Worm (Caenorhabditis elegans) whole organism, late embryonic: ENCODE data around the gene C14C11.1.

ENCODE experiments used
- C38D4.7 ChIP-seq: fragments of 200-800 bp; sonication (Bioruptor generic); optimal IDR thresholded peaks from 2 replicates; lab custom pipeline; 2018; ENCODE audit warnings: mild to moderate bottlenecking, missing genetic modification characterization, moderate library complexity, missing compliant biosample characterization
- F13H6.1 ChIP-seq: sonication (generic microtip); optimal IDR thresholded peaks from 2 replicates; lab custom pipeline; 2016; ENCODE audit warnings: missing genetic modification characterization, missing compliant biosample characterization
- K09A11.1 ChIP-seq: sonication (generic microtip); optimal IDR thresholded peaks from 2 replicates; lab custom pipeline; 2017; ENCODE audit warnings: antibody characterized with exemption, mild to moderate bottlenecking, missing genetic modification characterization, missing compliant biosample characterization; ENCODE audit not compliant: insufficient read depth
- T23F11.4 ChIP-seq: fragments of 200-800 bp; sonication (Bioruptor generic); optimal IDR thresholded peaks from 2 replicates; lab custom pipeline; 2018; ENCODE audit warnings: mild to moderate bottlenecking, missing genetic modification characterization, missing compliant biosample characterization
- Y22D7AL.16 ChIP-seq: sonication (generic microtip); optimal IDR thresholded peaks from 2 replicates; lab custom pipeline; 2016; ENCODE audit warnings: missing genetic modification characterization, missing compliant biosample characterization
- ahr-1 ChIP-seq: sonication (generic microtip); optimal IDR thresholded peaks from 2 replicates; lab custom pipeline; 2016; ENCODE audit warnings: missing genetic modification characterization, missing compliant biosample characterization
- ceh-18 ChIP-seq: sonication (generic microtip); optimal IDR thresholded peaks from 2 replicates; lab custom pipeline; 2016; ENCODE audit warnings: missing genetic modification characterization, missing compliant biosample characterization
- ceh-24 ChIP-seq: sonication (generic microtip); optimal IDR thresholded peaks from 2 replicates; lab custom pipeline; 2016; ENCODE audit warnings: mild to moderate bottlenecking, missing genetic modification characterization, missing compliant biosample characterization
- ceh-30 ChIP-seq: fragments of 150-350 bp; optimal IDR thresholded peaks from 2 replicates; lab custom pipeline; 2014; ENCODE audit warnings: missing biosample characterization, missing genetic modification characterization
- ceh-34 ChIP-seq: sonication (generic microtip); optimal IDR thresholded peaks from 2 replicates; lab custom pipeline; 2016; ENCODE audit warnings: mild to moderate bottlenecking, missing genetic modification characterization, missing compliant biosample characterization
- ceh-6 ChIP-seq: fragments of 200-800 bp; sonication (Bioruptor generic); optimal IDR thresholded peaks from 2 replicates; lab custom pipeline; 2018; ENCODE audit warnings: mild to moderate bottlenecking, missing genetic modification characterization, missing compliant biosample characterization
- elt-2 ChIP-seq: sonication (generic microtip); optimal IDR thresholded peaks from 2 replicates; lab custom pipeline; 2016; ENCODE audit warnings: missing genetic modification reagents, missing genetic modification characterization, missing compliant biosample characterization
- elt-4 ChIP-seq: sonication (generic microtip); optimal IDR thresholded peaks from 2 replicates; lab custom pipeline; 2016; ENCODE audit warnings: missing genetic modification characterization, missing compliant biosample characterization
- ets-4 ChIP-seq: sonication (generic microtip); optimal IDR thresholded peaks from 2 replicates; lab custom pipeline; 2016; ENCODE audit warnings: missing genetic modification characterization, missing compliant biosample characterization
- eyg-1 ChIP-seq: sonication (generic microtip); optimal IDR thresholded peaks from 2 replicates; lab custom pipeline; 2016; ENCODE audit warnings: missing genotype, missing genetic modification characterization, missing compliant biosample characterization
- fax-1 ChIP-seq: sonication (generic microtip); optimal IDR thresholded peaks from 2 replicates; lab custom pipeline; 2016; ENCODE audit warnings: missing genotype, missing genetic modification characterization, missing compliant biosample characterization
- fkh-10 ChIP-seq: fragments of 150-350 bp; optimal IDR thresholded peaks from 2 replicates; lab custom pipeline; 2014; ENCODE audit warnings: missing biosample characterization, missing genetic modification reagents, missing genetic modification characterization
- fkh-6 ChIP-seq: sonication (generic microtip); optimal IDR thresholded peaks from 2 replicates; lab custom pipeline; 2016; ENCODE audit warnings: missing genetic modification characterization, missing compliant biosample characterization
- gmeb-2 ChIP-seq: sonication (generic microtip); optimal IDR thresholded peaks from 2 replicates; lab custom pipeline; 2016; ENCODE audit warnings: missing genetic modification characterization, inconsistent platforms, missing compliant biosample characterization
- hlh-30 ChIP-seq: sonication (generic microtip); optimal IDR thresholded peaks from 2 replicates; lab custom pipeline; 2017; ENCODE audit warnings: antibody characterized with exemption, missing genetic modification characterization, missing compliant biosample characterization; ENCODE audit not compliant: insufficient read depth
- hlh-8 ChIP-seq: sonication (generic microtip); optimal IDR thresholded peaks from 2 replicates; lab custom pipeline; 2016; ENCODE audit warnings: missing genotype, missing genetic modification characterization, missing compliant biosample characterization
- lim-6 ChIP-seq: sonication (generic microtip); optimal IDR thresholded peaks from 2 replicates; lab custom pipeline; 2016; ENCODE audit warnings: missing genetic modification characterization, missing compliant biosample characterization
- mec-3 ChIP-seq: sonication (generic microtip); optimal IDR thresholded peaks from 2 replicates; lab custom pipeline; 2016; ENCODE audit warnings: borderline replicate concordance, missing genetic modification characterization, missing compliant biosample characterization
- nfya-1 ChIP-seq: sonication (generic microtip); optimal IDR thresholded peaks from 2 replicates; lab custom pipeline; 2017; ENCODE audit warnings: missing genetic modification characterization, mild to moderate bottlenecking, missing compliant biosample characterization, antibody characterized with exemption, moderate library complexity
- nhr-11 ChIP-seq: fragments of 150-350 bp; optimal IDR thresholded peaks from 2 replicates; lab custom pipeline; 2014; ENCODE audit warnings: missing biosample characterization, missing genetic modification characterization
- nhr-232 ChIP-seq: sonication (generic microtip); optimal IDR thresholded peaks from 2 replicates; lab custom pipeline; 2016; ENCODE audit warnings: missing genetic modification characterization, missing compliant biosample characterization
- odd-2 ChIP-seq: sonication (generic microtip); optimal IDR thresholded peaks from 2 replicates; lab custom pipeline; 2017; ENCODE audit warnings: antibody characterized with exemption, mild to moderate bottlenecking, missing genetic modification characterization, missing compliant biosample characterization
- pros-1 ChIP-seq: fragments of 150-350 bp; optimal IDR thresholded peaks from 2 replicates; lab custom pipeline; 2014; ENCODE audit warnings: missing biosample characterization, missing genetic modification reagents, missing genetic modification characterization
- rnt-1 ChIP-seq: sonication (generic microtip); optimal IDR thresholded peaks from 2 replicates; lab custom pipeline; 2016; ENCODE audit warnings: missing genetic modification characterization, missing compliant biosample characterization
- sdc-2 ChIP-seq: sonication (generic microtip); optimal IDR thresholded peaks from 2 replicates; lab custom pipeline; 2016; ENCODE audit warnings: missing genotype, missing genetic modification characterization, missing compliant biosample characterization
- sox-2 ChIP-seq: fragments of 200-800 bp; sonication (Bioruptor generic); IDR thresholded peaks from 2 replicates; pipeline ENCODE4 v1.3.6; 2022; ENCODE audit warnings: missing genetic modification reagents, missing genetic modification characterization, missing compliant biosample characterization
- syd-9 ChIP-seq: sonication (generic microtip); optimal IDR thresholded peaks from 2 replicates; lab custom pipeline; 2016; ENCODE audit warnings: mild to moderate bottlenecking, missing genetic modification characterization, moderate library complexity, missing compliant biosample characterization
- tbx-2 ChIP-seq: sonication (generic microtip); optimal IDR thresholded peaks from 2 replicates; lab custom pipeline; 2016; ENCODE audit warnings: missing genetic modification characterization, missing compliant biosample characterization
- unc-42 ChIP-seq: sonication (generic microtip); optimal IDR thresholded peaks from 2 replicates; lab custom pipeline; 2016; ENCODE audit warnings: missing genotype, missing genetic modification characterization, missing compliant biosample characterization
- unc-55 ChIP-seq: sonication (generic microtip); optimal IDR thresholded peaks from 2 replicates; lab custom pipeline; 2017; ENCODE audit warnings: missing biosample characterization, missing genetic modification reagents, missing genetic modification characterization
- zip-5 ChIP-seq: sonication (generic microtip); optimal IDR thresholded peaks from 2 replicates; lab custom pipeline; 2016; ENCODE audit warnings: missing genetic modification characterization, missing compliant biosample characterization

C14C11.1 gene

ce11 chrV:5696177-5696576, 32.8 kb downstream of the C14C11.1 start:
- TF ChIP-seq ahr-1 (tag; lab: Kevin White, UChicago) (no peak), sox-2 (no peak), ceh-6 (GFP tag; lab: Kevin White, UChicago) (no peak)

ce11 chrV:5697581-5697980, 34.2 kb downstream of the C14C11.1 start:
- TF ChIP-seq Y22D7AL.16 (tag; lab: Kevin White, UChicago), result no peak
- no peak for TF ChIP-seq rnt-1 (tag; lab: Kevin White, UChicago)
- no peak for TF ChIP-seq unc-42 (tag; lab: Kevin White, UChicago)
- no peak for TF ChIP-seq elt-4
- no peak for TF ChIP-seq ceh-30 (tag; lab: Kevin White, UChicago)
- TF ChIP-seq C38D4.7 (GFP tag; lab: Kevin White, UChicago), result no peak
- no peak for TF ChIP-seq K09A11.1 (tag; lab: Kevin White, UChicago)
- no peak for TF ChIP-seq T23F11.4 (GFP tag; lab: Kevin White, UChicago)
- TF ChIP-seq ets-4, result no peak
- no peak for TF ChIP-seq zip-5 (tag; lab: Kevin White, UChicago)
- TF ChIP-seq sdc-2 (tag; lab: Kevin White, UChicago), result no peak
- no peak for TF ChIP-seq hlh-8
- no peak for TF ChIP-seq lim-6 (tag; lab: Kevin White, UChicago)
- TF ChIP-seq, all 69 proteins: peak for 0

- TF ChIP-seq nhr-232 (tag; lab: Kevin White, UChicago) (no peak), fkh-6 (tag; lab: Kevin White, UChicago) (no peak), fax-1 (tag; lab: Kevin White, UChicago) (no peak), lim-6 (tag; lab: Kevin White, UChicago) (no peak), syd-9 (tag; lab: Kevin White, UChicago) (no peak), T23F11.4 (GFP tag; lab: Kevin White, UChicago) (no peak), nfya-1 (no peak), unc-55 (no peak), hlh-30 (tag; lab: Kevin White, UChicago) (no peak), odd-2 (tag; lab: Kevin White, UChicago) (no peak), ceh-34 (no peak), ceh-18 (tag; lab: Kevin White, UChicago) (no peak), ahr-1 (tag; lab: Kevin White, UChicago) (no peak), rnt-1 (tag; lab: Kevin White, UChicago) (no peak), Y22D7AL.16 (tag; lab: Kevin White, UChicago) (no peak), tbx-2 (tag; lab: Kevin White, UChicago) (no peak), elt-2 (tag; lab: Kevin White, UChicago) (no peak), fkh-10 (no peak), mec-3 (tag; lab: Kevin White, UChicago) (no peak), ceh-24 (tag; lab: Kevin White, UChicago) (no peak)
Measured at ce11 chrV:5699835-5700441, 36.5 kb downstream of the C14C11.1 start, which contains the start of gene clec-1. clec-1 (plus strand) TSS chrV:5700154.

DNA sequence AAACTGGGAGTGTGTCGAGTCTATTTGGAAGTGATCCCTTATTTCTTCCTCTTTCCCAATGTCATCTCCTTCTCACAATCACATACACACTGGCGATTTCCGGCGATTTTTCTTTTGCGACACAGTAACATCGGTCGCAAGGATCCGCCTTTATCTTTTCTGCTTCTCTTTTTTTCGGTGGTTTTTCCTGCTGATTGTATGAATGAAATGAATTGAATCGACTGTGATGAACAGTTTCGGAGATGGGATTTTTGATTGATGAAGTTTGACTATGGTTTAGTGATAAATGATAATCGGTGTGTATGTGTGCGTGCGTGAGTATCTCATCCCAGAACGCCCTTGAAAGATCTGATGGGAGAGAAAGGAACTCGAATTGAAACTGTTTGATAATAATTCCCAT, 37.7 kb downstream of the C14C11.1 start:
- TF ChIP-seq F13H6.1 (tag; lab: Kevin White, UChicago) (no peak), ceh-18 (tag; lab: Kevin White, UChicago) (no peak), ets-4 (no peak), ceh-34 (no peak), zip-5 (tag; lab: Kevin White, UChicago) (no peak), hlh-30 (tag; lab: Kevin White, UChicago) (no peak), nhr-11 (tag; lab: Kevin White, UChicago) (no peak), gmeb-2 (tag; lab: Kevin White, UChicago) (no peak), rnt-1 (tag; lab: Kevin White, UChicago) (no peak), pros-1 (tag; lab: Kevin White, UChicago) (no peak), eyg-1 (no peak)
- TF ChIP-seq, all 69 proteins: peak for 0
